Fruit fly (Drosophila melanogaster): Measurements from ENCODE around the gene larp.

Gene larp

DNA sequence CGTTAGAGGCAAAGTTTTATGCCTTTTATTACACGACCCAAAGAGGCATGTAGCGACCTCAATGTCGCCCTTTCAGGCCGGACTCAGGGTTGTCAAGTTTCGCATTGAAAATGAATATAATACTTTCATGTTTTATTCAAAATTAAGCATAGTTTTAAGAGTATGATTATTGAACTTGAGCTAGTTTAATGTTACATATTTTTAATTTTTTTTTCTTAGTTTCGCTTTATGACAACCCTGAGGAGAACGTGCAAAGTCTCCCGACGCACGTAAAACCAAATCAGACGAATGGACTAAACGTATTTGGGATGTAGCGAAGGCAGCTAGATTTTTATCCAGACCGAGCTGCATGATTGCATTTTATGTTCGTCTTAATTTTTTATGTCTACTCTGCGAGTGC is 30.3 kb downstream of the larp start (continued):
- no peak for TF ChIP-seq sima (GFP tag; optimal IDR thresholded peaks at IDR 0.05)
- TF ChIP-seq Neu2 (GFP tag; optimal IDR thresholded peaks at IDR 0.05; ENCODE audit: borderline replicate concordance): no peak
- no peak for TF ChIP-seq Trl (optimal IDR thresholded peaks at IDR 0.05)
- no peak for TF ChIP-seq Trl (GFP tag; optimal IDR thresholded peaks at IDR 0.05)
- no peak for TF ChIP-seq CG6683 (GFP tag; optimal IDR thresholded peaks at IDR 0.05)
- TF ChIP-seq btn (GFP tag; optimal IDR thresholded peaks at IDR 0.05): no peak
- TF ChIP-seq Nf-YB (GFP tag; optimal IDR thresholded peaks at IDR 0.05): no peak
- peak; percentile 49; the same call in 1 of the 2 replicates for TF ChIP-seq Oaz (GFP tag; IDR thresholded peaks at IDR 0.05)
- no peak for TF ChIP-seq CG14710 (tag; optimal IDR thresholded peaks at IDR 0.05)
- TF ChIP-seq croc (GFP tag; conservative IDR thresholded peaks at IDR 0.05): no peak
- peak; percentile 2 for TF ChIP-seq CG17385 (GFP tag; optimal IDR thresholded peaks at IDR 0.05)
- TF ChIP-seq Myb (GFP tag; optimal IDR thresholded peaks at IDR 0.05): no peak
- TF ChIP-seq YL-1 (GFP tag; optimal IDR thresholded peaks at IDR 0.05): no peak
- no peak for TF ChIP-seq Gug (GFP tag; IDR thresholded peaks at IDR 0.05)
- TF ChIP-seq unpg (GFP tag; optimal IDR thresholded peaks at IDR 0.05): peak; percentile 36
- TF ChIP-seq Oli (tag; optimal IDR thresholded peaks at IDR 0.05): no peak
- TF ChIP-seq CG13287 (GFP tag; IDR thresholded peaks at IDR 0.05; ENCODE audit: partially characterized antibody): no peak
- TF ChIP-seq jigr1 (GFP tag; IDR thresholded peaks at IDR 0.05): no peak
- TF ChIP-seq ewg (GFP tag; optimal IDR thresholded peaks at IDR 0.05): peak; percentile 0

- TF ChIP-seq Blimp-1 (GFP tag; optimal IDR thresholded peaks at IDR 0.05): no peak
- no peak for TF ChIP-seq Atf6 (GFP tag; IDR thresholded peaks at IDR 0.05)
- TF ChIP-seq otp (GFP tag; IDR thresholded peaks at IDR 0.05): no peak
- no peak for TF ChIP-seq D19B (GFP tag; optimal IDR thresholded peaks at IDR 0.05)
- no peak for TF ChIP-seq dpn (GFP tag; optimal IDR thresholded peaks at IDR 0.05)
- TF ChIP-seq CG31224 (GFP tag; IDR thresholded peaks at IDR 0.05): no peak
- TF ChIP-seq ato (GFP tag; IDR thresholded peaks at IDR 0.05; ENCODE audit: partially characterized antibody): no peak
- TF ChIP-seq Sry-δ (GFP tag; optimal IDR thresholded peaks at IDR 0.05): no peak
- TF ChIP-seq eyg (GFP tag; optimal IDR thresholded peaks at IDR 0.05): no peak
- no peak for TF ChIP-seq CG6765 (GFP tag; optimal IDR thresholded peaks at IDR 0.05)
- no peak for TF ChIP-seq CG15269 (tag; optimal IDR thresholded peaks at IDR 0.05)
- TF ChIP-seq shn (GFP tag; optimal IDR thresholded peaks at IDR 0.05): no peak
- TF ChIP-seq jumu (GFP tag; optimal IDR thresholded peaks at IDR 0.05): no peak
- no peak for TF ChIP-seq z (GFP tag; IDR thresholded peaks at IDR 0.05)
- TF ChIP-seq CG32532 (GFP tag; IDR thresholded peaks at IDR 0.05): no peak
- no peak for TF ChIP-seq CTCF (GFP tag; optimal IDR thresholded peaks at IDR 0.05)
- no peak for TF ChIP-seq Kr (GFP tag; optimal IDR thresholded peaks at IDR 0.05)
- no peak for TF ChIP-seq Aef1 (GFP tag; IDR thresholded peaks at IDR 0.05)
- no peak for TF ChIP-seq Dfd (GFP tag; optimal IDR thresholded peaks at IDR 0.05)
- TF ChIP-seq Hey (tag; optimal IDR thresholded peaks at IDR 0.05): no peak
Observed at dm6 chr3R:28304505-28304904, 31.7 kb downstream of the larp start, which contains the start of gene CG12516. CG12516 (minus strand) TSS chr3R:28304605.

DNA sequence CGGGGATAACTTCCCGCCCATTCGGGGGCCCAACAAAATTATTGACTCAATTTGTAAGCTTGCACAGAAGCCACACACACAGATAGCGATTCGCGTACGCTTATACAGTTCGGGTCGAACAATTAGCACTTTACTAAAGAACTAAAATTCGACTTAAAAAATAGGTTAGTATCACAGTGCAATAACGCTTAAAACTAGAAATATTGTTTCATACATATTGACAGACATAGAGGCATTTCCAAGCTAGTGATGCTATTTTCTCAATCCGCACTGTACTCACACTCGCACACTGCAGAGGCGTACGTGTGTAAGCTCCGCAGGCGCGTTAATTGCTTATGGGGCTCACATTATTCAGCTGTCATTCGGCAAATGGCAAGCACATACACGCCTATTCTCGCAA is 38.7 kb downstream of the larp start:
- 0 out of 2 replicates have a peak, but pooled peaks have one; percentile 22 for TF ChIP-seq CG11696 (GFP tag; IDR thresholded peaks at IDR 0.05)
- peak; percentile 77 for TF ChIP-seq Ets65A (GFP tag)
- TF ChIP-seq CG12769 (tag; optimal IDR thresholded peaks at IDR 0.05): peak; percentile 70
- peak; percentile 46; the same call in 1 of the 2 replicates for TF ChIP-seq sob (GFP tag; IDR thresholded peaks at IDR 0.05)
- TF ChIP-seq CG3726 (GFP tag; IDR thresholded peaks at IDR 0.05): no peak
- 0 out of 2 replicates have a peak, but pooled peaks have one; percentile 14 for TF ChIP-seq HLH3B (GFP tag; IDR thresholded peaks at IDR 0.05)
- TF ChIP-seq pan (optimal IDR thresholded peaks at IDR 0.05): no peak
- TF ChIP-seq pan (GFP tag; optimal IDR thresholded peaks at IDR 0.05 in 1 of 2, IDR thresholded peaks at IDR 0.05 in 1 of 2): peak in 1 of 2 experiments; percentile 47
- TF ChIP-seq trh (GFP tag; optimal IDR thresholded peaks at IDR 0.05): no peak
- peak; percentile 30 for TF ChIP-seq CG15269 (tag; optimal IDR thresholded peaks at IDR 0.05)
- no peak for TF ChIP-seq dati (GFP tag; IDR thresholded peaks at IDR 0.05)
- no peak for TF ChIP-seq unpg (GFP tag; optimal IDR thresholded peaks at IDR 0.05)
- TF ChIP-seq Atf6 (GFP tag; IDR thresholded peaks at IDR 0.05): peak; percentile 50; the same call in 1 of the 2 replicates
- peak; percentile 47 for TF ChIP-seq CG2678 (tag; optimal IDR thresholded peaks at IDR 0.05)
- TF ChIP-seq ind (GFP tag; optimal IDR thresholded peaks at IDR 0.05): peak; percentile 4
- no peak for TF ChIP-seq croc (GFP tag; conservative IDR thresholded peaks at IDR 0.05)
- TF ChIP-seq lab (GFP tag; optimal IDR thresholded peaks at IDR 0.05): peak; percentile 72

Measured in whole organism, embryonic.